Worm (Caenorhabditis elegans) whole organism, young adult: ENCODE data around the gene asp-18.

Experiments used
- B0035.1 ChIP-seq: sonication (generic microtip); optimal IDR thresholded peaks from 2 replicates; lab custom pipeline; 2016; ENCODE audit warnings: missing genetic modification characterization, mild to moderate bottlenecking, missing compliant biosample characterization, missing genotype, missing genetic modification reagents
- B0261.1 ChIP-seq: sonication (generic microtip); optimal IDR thresholded peaks from 2 replicates; lab custom pipeline; 2016; ENCODE audit warnings: mild to moderate bottlenecking, missing genetic modification characterization, moderate library complexity, missing compliant biosample characterization
- B0336.3 ChIP-seq: fragments of 200-800 bp; sonication (Bioruptor generic); IDR thresholded peaks from 2 replicates; pipeline ENCODE4 v1.3.6; 2022; ENCODE audit warnings: missing genetic modification characterization, missing compliant biosample characterization
- F33H1.4 ChIP-seq: fragments of 200-800 bp; sonication (Bioruptor generic); IDR thresholded peaks from 2 replicates; pipeline ENCODE4 v1.3.6; 2022; ENCODE audit warnings: missing genetic modification reagents, missing genetic modification characterization, missing compliant biosample characterization
- F49E8.2 ChIP-seq: sonication (generic microtip); optimal IDR thresholded peaks from 3 replicates; lab custom pipeline; 2017; ENCODE audit warnings: missing genetic modification characterization, mild to moderate bottlenecking, missing compliant biosample characterization, antibody characterized with exemption, moderate library complexity; ENCODE audit not compliant: insufficient read depth
- F57A8.1 ChIP-seq: fragments of 200-800 bp; sonication (Bioruptor generic); optimal IDR thresholded peaks from 2 replicates; lab custom pipeline; 2018; ENCODE audit warnings: mild to moderate bottlenecking, missing genetic modification characterization, moderate library complexity, missing compliant biosample characterization
- Y53F4B.3 ChIP-seq: fragments of 200-800 bp; sonication (Bioruptor generic); IDR thresholded peaks from 2 replicates; pipeline ENCODE4 v1.3.6; 2022; ENCODE audit warnings: missing genetic modification reagents, missing genetic modification characterization, missing compliant biosample characterization
- Y53G8AR.9 ChIP-seq: fragments of 200-800 bp; sonication (Bioruptor generic); conservative IDR thresholded peaks from 2 replicates; pipeline ENCODE4 v1.3.6; 2022; ENCODE audit warnings: missing genetic modification reagents, missing genetic modification characterization, missing compliant biosample characterization
- Y56A3A.18 ChIP-seq: fragments of 200-800 bp; sonication (Bioruptor generic); IDR thresholded peaks from 2 replicates; pipeline ENCODE4 v1.3.6; 2022; ENCODE audit warnings: missing genetic modification reagents, missing genetic modification characterization, missing compliant biosample characterization
- Y79H2A.3 ChIP-seq: fragments of 200-800 bp; sonication (Bioruptor generic); conservative IDR thresholded peaks from 2 replicates; pipeline ENCODE4 v1.3.6; 2022; ENCODE audit warnings: missing genetic modification reagents, missing genetic modification characterization, missing compliant biosample characterization
- aptf-3 ChIP-seq: fragments of 200-800 bp; sonication (Bioruptor generic); IDR thresholded peaks from 2 replicates; pipeline ENCODE4 v1.3.6; 2022; ENCODE audit warnings: missing genetic modification characterization, missing compliant biosample characterization
- ccch-3 ChIP-seq: fragments of 200-800 bp; sonication (Bioruptor generic); optimal IDR thresholded peaks from 2 replicates; lab custom pipeline; 2018; ENCODE audit warnings: mild to moderate bottlenecking, missing genetic modification characterization, missing compliant biosample characterization
- cebp-1 ChIP-seq, 2 experiments: fragments of 200-800 bp in 1 of 2; sonication (Bioruptor generic) in 1 of 2; sonication (generic microtip) in 1 of 2; IDR thresholded peaks in 1 of 2; optimal IDR thresholded peaks in 1 of 2; 2 replicates each; pipeline versions ENCODE4 v1.3.6 to Lab custom; 2017 to 2022; ENCODE audit warnings: missing compliant biosample characterization in 2 of 2, missing genetic modification characterization in 2 of 2, mild to moderate bottlenecking in 1 of 2, missing genetic modification reagents in 1 of 2, moderate library complexity in 1 of 2
- cebp-2 ChIP-seq: fragments of 200-800 bp; sonication (Bioruptor generic); IDR thresholded peaks from 2 replicates; pipeline ENCODE4 v1.3.6; 2022; ENCODE audit warnings: missing genetic modification characterization, missing compliant biosample characterization
- ceh-58 ChIP-seq: fragments of 200-800 bp; sonication (Bioruptor generic); IDR thresholded peaks from 2 replicates; pipeline ENCODE4 v1.3.6; 2022; ENCODE audit warnings: missing genetic modification characterization, missing compliant biosample characterization
- chd-7 ChIP-seq: sonication (generic microtip); optimal IDR thresholded peaks from 2 replicates; lab custom pipeline; 2016; ENCODE audit warnings: mild to moderate bottlenecking, missing genetic modification characterization, moderate library complexity, missing compliant biosample characterization
- efl-1 ChIP-seq: fragments of 150-350 bp; optimal IDR thresholded peaks from 2 replicates; lab custom pipeline; 2014; ENCODE audit warnings: missing biosample characterization, missing genetic modification reagents, missing genetic modification characterization
- egl-44 ChIP-seq: fragments of 200-800 bp; sonication (Bioruptor generic); IDR thresholded peaks from 2 replicates; pipeline ENCODE4 v1.3.6; 2022; ENCODE audit warnings: missing genetic modification reagents, missing genetic modification characterization, missing compliant biosample characterization
- ekl-4 ChIP-seq: fragments of 200-800 bp; sonication (Bioruptor generic); IDR thresholded peaks from 2 replicates; pipeline ENCODE4 v1.3.6; 2022; ENCODE audit warnings: missing genetic modification reagents, missing genetic modification characterization, missing compliant biosample characterization
- him-1 ChIP-seq: sonication (generic microtip); optimal IDR thresholded peaks from 2 replicates; lab custom pipeline; 2016; ENCODE audit warnings: missing genotype, missing genetic modification reagents, missing genetic modification characterization, missing compliant biosample characterization
- hlh-12 ChIP-seq: sonication (generic microtip); optimal IDR thresholded peaks from 2 replicates; lab custom pipeline; 2016; ENCODE audit warnings: missing genetic modification characterization, missing compliant biosample characterization
- hlh-26 ChIP-seq: fragments of 200-800 bp; sonication (Bioruptor generic); conservative IDR thresholded peaks from 2 replicates; pipeline ENCODE4 v1.3.6; 2022; ENCODE audit warnings: missing genetic modification reagents, missing genetic modification characterization, missing compliant biosample characterization
- lin-26 ChIP-seq: fragments of 200-800 bp; sonication (Bioruptor generic); IDR thresholded peaks from 2 replicates; pipeline ENCODE4 v1.3.6; 2022; ENCODE audit warnings: missing genetic modification reagents, missing genetic modification characterization, missing compliant biosample characterization
- lsy-27 ChIP-seq: sonication (generic microtip); optimal IDR thresholded peaks from 2 replicates; lab custom pipeline; 2017; ENCODE audit warnings: missing genetic modification characterization, mild to moderate bottlenecking, missing compliant biosample characterization, antibody characterized with exemption, missing genotype, borderline replicate concordance; ENCODE audit not compliant: insufficient read depth
- madf-6 ChIP-seq: fragments of 200-800 bp; sonication (Bioruptor generic); IDR thresholded peaks from 2 replicates; pipeline ENCODE4 v1.3.6; 2022; ENCODE audit warnings: missing genetic modification reagents, missing genetic modification characterization, missing compliant biosample characterization
- mel-28 ChIP-seq: sonication (generic microtip); optimal IDR thresholded peaks from 2 replicates; lab custom pipeline; 2016; ENCODE audit warnings: borderline replicate concordance, mild to moderate bottlenecking, missing genetic modification characterization, missing compliant biosample characterization
- mxl-1 ChIP-seq: sonication (generic microtip); optimal IDR thresholded peaks from 2 replicates; lab custom pipeline; 2016; ENCODE audit warnings: missing genetic modification characterization, missing compliant biosample characterization
- nfya-1 ChIP-seq: sonication (generic microtip); optimal IDR thresholded peaks from 2 replicates; lab custom pipeline; 2017; ENCODE audit warnings: antibody characterized with exemption, missing compliant biosample characterization, missing genetic modification characterization, borderline replicate concordance; ENCODE audit not compliant: insufficient read depth
- nhr-120 ChIP-seq: fragments of 200-800 bp; sonication (Bioruptor generic); IDR thresholded peaks from 2 replicates; pipeline ENCODE4 v1.3.6; 2022; ENCODE audit warnings: missing genetic modification characterization, missing compliant biosample characterization
- pbrm-1 ChIP-seq: fragments of 200-800 bp; sonication (Bioruptor generic); IDR thresholded peaks from 2 replicates; pipeline ENCODE4 v1.3.6; 2022; ENCODE audit warnings: missing genetic modification reagents, missing genetic modification characterization, missing compliant biosample characterization
- rpc-1 ChIP-seq, 2 experiments: fragments of 150-350 bp in 1 of 2; sonication (generic microtip) in 1 of 2; optimal IDR thresholded peaks; 2 replicates each; lab custom pipeline; 2014 to 2018; ENCODE audit warnings: missing biosample characterization in 1 of 2, missing genetic modification characterization in 1 of 2, missing genetic modification reagents in 1 of 2, missing genotype in 1 of 2
- sea-2 ChIP-seq: fragments of 200-800 bp; sonication (Bioruptor generic); IDR thresholded peaks from 2 replicates; pipeline ENCODE4 v1.3.6; 2022; ENCODE audit warnings: missing genetic modification characterization, missing compliant biosample characterization
- snpc-1.1 ChIP-seq: sonication (generic microtip); optimal IDR thresholded peaks from 2 replicates; lab custom pipeline; 2017; ENCODE audit warnings: missing genetic modification characterization, mild to moderate bottlenecking, missing compliant biosample characterization, antibody characterized with exemption, moderate library complexity, missing genotype, missing genetic modification reagents; ENCODE audit not compliant: insufficient read depth
- somi-1 ChIP-seq: fragments of 200-800 bp; sonication (Bioruptor generic); optimal IDR thresholded peaks from 2 replicates; lab custom pipeline; 2018; ENCODE audit warnings: mild to moderate bottlenecking, missing genetic modification characterization, missing compliant biosample characterization
- tbp1 ChIP-seq: fragments of 200-800 bp; sonication (Bioruptor generic); optimal IDR thresholded peaks from 2 replicates; lab custom pipeline; 2018; ENCODE audit warnings: mild to moderate bottlenecking, missing genetic modification characterization, missing compliant biosample characterization
- tbx-9 ChIP-seq: sonication (generic microtip); optimal IDR thresholded peaks from 2 replicates; lab custom pipeline; 2016; ENCODE audit warnings: borderline replicate concordance, missing genetic modification characterization, inconsistent platforms, missing compliant biosample characterization
- unc-130 ChIP-seq: sonication (generic microtip); optimal IDR thresholded peaks from 2 replicates; lab custom pipeline; 2016; ENCODE audit warnings: missing genetic modification reagents, missing genetic modification characterization, missing compliant biosample characterization
- zfh-2 ChIP-seq: fragments of 200-800 bp; sonication (Bioruptor generic); conservative IDR thresholded peaks from 2 replicates; pipeline ENCODE4 v1.3.6; 2022; ENCODE audit warnings: missing genetic modification reagents, missing genetic modification characterization, missing compliant biosample characterization
- ztf-3 ChIP-seq: fragments of 200-800 bp; sonication (Bioruptor generic); optimal IDR thresholded peaks from 2 replicates; lab custom pipeline; 2018; ENCODE audit warnings: mild to moderate bottlenecking, missing genetic modification characterization, missing compliant biosample characterization
- ztf-6 ChIP-seq: fragments of 200-800 bp; sonication (Bioruptor generic); IDR thresholded peaks from 2 replicates; pipeline ENCODE4 v1.3.6; 2022; ENCODE audit warnings: missing genetic modification reagents, missing genetic modification characterization, missing compliant biosample characterization

asp-18 gene

ce11 chrV:18712118-18712517, 19.4 kb downstream of the asp-18 start (continued):
- no peak for TF ChIP-seq somi-1
- no peak for TF ChIP-seq pbrm-1 (GFP tag; lab: Robert Waterston, UW)
- TF ChIP-seq F57A8.1, result no peak
- no peak for TF ChIP-seq mxl-1 (tag; lab: Kevin White, UChicago)

DNA sequence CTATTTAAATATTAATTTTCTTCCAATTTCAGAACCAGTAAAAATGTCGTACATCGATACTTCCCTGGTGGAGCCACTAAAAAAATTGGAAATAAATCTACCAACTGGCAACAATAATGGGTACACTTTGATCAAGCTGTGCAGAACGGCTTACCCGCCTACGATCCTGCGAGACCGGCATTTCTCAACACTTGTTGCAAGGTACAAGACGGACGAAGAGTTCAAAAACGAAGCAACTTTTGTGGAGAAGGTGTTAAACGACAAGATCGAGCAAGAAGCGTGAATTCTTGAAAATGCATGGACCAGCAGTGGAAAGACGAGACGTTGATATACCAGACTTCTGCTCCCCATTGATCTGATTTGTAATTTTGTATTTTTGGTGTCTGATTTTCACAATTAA, 20.1 kb downstream of the asp-18 start:
- TF ChIP-seq aptf-3 (GFP tag; lab: Robert Waterston, UW), result peak; percentile 32; the same call in 1 of the 2 replicates
- TF ChIP-seq nhr-120 (GFP tag; lab: Robert Waterston, UW), result peak; percentile 78; the same call in 1 of the 2 replicates
- peak; percentile 41 for TF ChIP-seq nfya-1 (tag; lab: Kevin White, UChicago)
- TF ChIP-seq efl-1 (GFP tag; lab: Kevin White, UChicago), result no peak

DNA sequence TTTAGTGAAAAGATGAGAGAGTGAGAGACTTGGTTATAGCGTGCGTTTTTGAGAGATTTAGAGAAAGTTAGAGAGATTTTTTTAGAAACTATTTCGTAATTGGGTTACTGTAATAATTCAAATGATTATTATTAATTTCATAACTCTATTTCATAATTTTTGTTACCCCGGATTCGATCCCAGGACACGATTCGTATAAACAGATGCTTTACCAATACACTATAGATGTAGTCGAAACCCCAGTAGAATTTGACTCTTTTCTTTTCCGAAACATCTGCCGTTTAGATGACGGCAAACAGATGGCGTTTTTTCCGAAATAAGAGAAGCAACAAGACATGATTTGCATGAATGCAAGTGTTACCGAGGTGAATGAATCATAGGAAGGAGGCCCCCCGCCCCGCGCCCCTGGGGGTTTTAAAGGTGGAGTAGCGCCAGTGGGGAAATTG, 21.4 kb downstream of the asp-18 start:
- no peak for TF ChIP-seq Y56A3A.18 (GFP tag; lab: Robert Waterston, UW)
- TF ChIP-seq cebp-1 (GFP tag; IDR thresholded peaks at IDR 0.05; lab: Robert Waterston, UW), result peak; percentile 38; the same call in 1 of the 2 replicates
- TF ChIP-seq cebp-1 (tag; optimal IDR thresholded peaks at IDR 0.05; lab: Kevin White, UChicago), result no peak
- no peak for TF ChIP-seq ztf-3 (GFP tag; lab: Kevin White, UChicago)
- TF ChIP-seq F33H1.4 (GFP tag; lab: Robert Waterston, UW), result no peak
- no peak for TF ChIP-seq him-1 (tag; lab: Kevin White, UChicago)
- TF ChIP-seq B0035.1 (tag; lab: Kevin White, UChicago), result no peak
- no peak for TF ChIP-seq Y79H2A.3 (GFP tag; lab: Robert Waterston, UW)
- no peak for TF ChIP-seq zfh-2 (GFP tag; lab: Robert Waterston, UW)
- TF ChIP-seq chd-7, result no peak
- TF ChIP-seq snpc-1.1, result no peak
- TF ChIP-seq F49E8.2 (tag; lab: Kevin White, UChicago), result no peak
- peak; percentile 74; the same call in 1 of the 2 replicates for TF ChIP-seq aptf-3 (GFP tag; lab: Robert Waterston, UW)
- TF ChIP-seq lin-26 (GFP tag; lab: Robert Waterston, UW), result no peak
- peak; percentile 26 for TF ChIP-seq B0261.1 (tag; lab: Kevin White, UChicago)
- peak; percentile 86; the same call in 1 of the 2 replicates for TF ChIP-seq ceh-58
- peak; percentile 70 for TF ChIP-seq tbp1 (GFP tag; lab: Kevin White, UChicago)
- peak; percentile 3 for TF ChIP-seq rpc-1 (optimal IDR thresholded peaks at IDR 0.05; lab: Kevin White, UChicago)
- TF ChIP-seq rpc-1 (tag; optimal IDR thresholded peaks at IDR 0.05; lab: Kevin White, UChicago), result peak; percentile 61
- no peak for TF ChIP-seq Y53F4B.3
- TF ChIP-seq nhr-120 (GFP tag; lab: Robert Waterston, UW), result peak; percentile 86; the same call in 1 of the 2 replicates
- no peak for TF ChIP-seq tbx-9 (tag; lab: Kevin White, UChicago)
- TF ChIP-seq ccch-3, result no peak
- no peak for TF ChIP-seq mel-28 (tag; lab: Kevin White, UChicago)
- no peak for TF ChIP-seq pbrm-1 (GFP tag; lab: Robert Waterston, UW)
- peak; percentile 14 for TF ChIP-seq hlh-12 (tag; lab: Kevin White, UChicago)

- TF ChIP-seq lsy-27 (no peak), ekl-4 (GFP tag; lab: Robert Waterston, UW) (no peak), Y79H2A.3 (GFP tag; lab: Robert Waterston, UW) (no peak), ztf-6 (GFP tag; lab: Robert Waterston, UW) (no peak), madf-6 (GFP tag; lab: Robert Waterston, UW) (no peak), efl-1 (GFP tag; lab: Kevin White, UChicago) (no peak), aptf-3 (GFP tag; lab: Robert Waterston, UW) (0 out of 2 replicates have a peak, but pooled peaks have one; percentile 65), B0336.3 (GFP tag; lab: Robert Waterston, UW) (no peak), cebp-2 (GFP tag; lab: Robert Waterston, UW) (0 out of 2 replicates have a peak, but pooled peaks have one; percentile 7), Y53G8AR.9 (GFP tag; lab: Robert Waterston, UW) (no peak), sea-2 (no peak), nfya-1 (tag; lab: Kevin White, UChicago) (no peak), egl-44 (peak; percentile 23; the same call in 1 of the 2 replicates), hlh-26 (GFP tag; lab: Robert Waterston, UW) (no peak), mel-28 (tag; lab: Kevin White, UChicago) (no peak), unc-130 (no peak)
These were observed 22.1 kb downstream of the asp-18 start, which contains the start of gene Y17D7C.6 for ce11 chrV:18709203-18709860. TSS of gene Y17D7C.6 (plus strand) at chrV:18709810.
